Worm (Caenorhabditis elegans) whole organism, mixed stage, embryonic: ENCODE results near the gene fbxb-35.

Source experiments
- ceh-39 ChIP-seq: fragments of 150-350 bp; optimal IDR thresholded peaks from 2 replicates; lab custom pipeline; 2014; ENCODE audit warnings: missing biosample characterization, missing genetic modification characterization
- elt-1 ChIP-seq: sonication (generic microtip); optimal IDR thresholded peaks from 2 replicates; lab custom pipeline; 2017; ENCODE audit warnings: missing genetic modification characterization, mild to moderate bottlenecking, missing compliant biosample characterization, antibody characterized with exemption, moderate library complexity, borderline replicate concordance; ENCODE audit not compliant: insufficient read depth
- mab-5 ChIP-seq: fragments of 150-350 bp; optimal IDR thresholded peaks from 2 replicates; lab custom pipeline; 2014; ENCODE audit warnings: missing biosample characterization, missing genetic modification characterization
- nhr-12 ChIP-seq: fragments of 150-350 bp; optimal IDR thresholded peaks from 2 replicates; lab custom pipeline; 2014; ENCODE audit warnings: missing biosample characterization, missing genetic modification characterization
- nhr-237 ChIP-seq: fragments of 150-350 bp; optimal IDR thresholded peaks from 2 replicates; lab custom pipeline; 2014; ENCODE audit warnings: missing biosample characterization, missing genetic modification characterization
- pha-4 ChIP-seq: fragments of 150-350 bp; optimal IDR thresholded peaks from 2 replicates; lab custom pipeline; 2018; ENCODE audit warnings: missing biosample characterization, missing genetic modification reagents, missing genetic modification characterization
- snpc-4 ChIP-seq: fragments of 150-350 bp; optimal IDR thresholded peaks from 2 replicates; lab custom pipeline; 2014; ENCODE audit warnings: missing biosample characterization, missing genetic modification characterization
- unc-39 ChIP-seq: fragments of 150-350 bp; optimal IDR thresholded peaks from 2 replicates; lab custom pipeline; 2014; ENCODE audit warnings: missing biosample characterization, missing genetic modification characterization
- unc-62 ChIP-seq: fragments of 150-350 bp; optimal IDR thresholded peaks from 2 replicates; lab custom pipeline; 2014; ENCODE audit warnings: missing biosample characterization, missing genetic modification reagents, missing genetic modification characterization
- ztf-11 ChIP-seq: fragments of 150-350 bp; optimal IDR thresholded peaks from 2 replicates; lab custom pipeline; 2014; ENCODE audit warnings: missing biosample characterization, missing genetic modification characterization

DNA sequence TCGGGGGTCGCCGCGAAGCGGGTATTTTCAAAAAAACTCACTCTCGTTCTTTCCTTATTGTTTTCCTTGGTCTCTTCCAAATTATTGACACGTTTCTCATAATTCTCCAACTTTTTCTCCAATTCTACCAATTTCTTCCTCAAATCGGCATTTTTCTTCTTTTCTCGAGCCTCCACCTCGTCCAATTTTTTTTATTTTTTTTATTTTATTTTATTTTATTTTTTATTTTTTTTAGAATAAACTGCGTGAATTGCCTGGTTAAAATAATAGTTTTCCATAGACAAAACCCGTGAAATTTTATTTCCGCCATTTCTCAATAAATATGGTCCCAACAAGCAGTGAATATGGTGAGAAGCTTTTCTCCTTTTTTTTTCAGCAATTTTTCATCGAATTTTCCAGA, 38.8 kb upstream of the fbxb-35 start, which contains the start of gene F59H6.15:
- no peak for TF ChIP-seq nhr-12 (tag; lab: Kevin White, UChicago)
- TF ChIP-seq nhr-237 (tag; lab: Kevin White, UChicago) = no peak
- no peak for TF ChIP-seq ceh-39 (tag; lab: Kevin White, UChicago)
- no peak for TF ChIP-seq snpc-4 (tag; lab: Kevin White, UChicago)
- no peak for TF ChIP-seq mab-5 (tag; lab: Kevin White, UChicago)
- TF ChIP-seq unc-62 (GFP tag; lab: Kevin White, UChicago) = no peak
- no peak for TF ChIP-seq elt-1 (tag; lab: Kevin White, UChicago)
- TF ChIP-seq unc-39 = no peak
- TF ChIP-seq ztf-11 = no peak
- TF ChIP-seq pha-4 (tag; lab: Kevin White, UChicago) = no peak
